Worm (Caenorhabditis elegans) whole organism, L3 larva: ENCODE results near the gene C46G7.2.

Experiments
- ama-1 ChIP-seq: fragments of 150-350 bp; optimal IDR thresholded peaks from 2 replicates; lab custom pipeline; 2018
- ceh-82 ChIP-seq: fragments of 150-350 bp; optimal IDR thresholded peaks from 2 replicates; lab custom pipeline; 2014; ENCODE audit warnings: missing biosample characterization, missing genetic modification characterization
- egl-27 ChIP-seq: sonication (generic microtip); optimal IDR thresholded peaks from 4 replicates; lab custom pipeline; 2017; ENCODE audit warnings: missing biosample characterization, missing genetic modification reagents, missing genetic modification characterization
- fos-1 ChIP-seq: fragments of 150-350 bp; optimal IDR thresholded peaks from 2 replicates; lab custom pipeline; 2014; ENCODE audit warnings: missing biosample characterization, missing genetic modification characterization
- lin-39 ChIP-seq: fragments of 150-350 bp; optimal IDR thresholded peaks from 2 replicates; lab custom pipeline; 2018; ENCODE audit warnings: missing biosample characterization, missing genetic modification reagents, missing genetic modification characterization
- nfya-1 ChIP-seq: sonication (generic microtip); optimal IDR thresholded peaks from 2 replicates; lab custom pipeline; 2017; ENCODE audit warnings: missing genetic modification characterization, mild to moderate bottlenecking, missing compliant biosample characterization, antibody characterized with exemption, moderate library complexity; ENCODE audit not compliant: insufficient read depth
- nhr-11 ChIP-seq: fragments of 150-350 bp; optimal IDR thresholded peaks from 2 replicates; lab custom pipeline; 2014; ENCODE audit warnings: missing biosample characterization, missing genetic modification characterization
- nhr-12 ChIP-seq: fragments of 150-350 bp; optimal IDR thresholded peaks from 2 replicates; lab custom pipeline; 2014; ENCODE audit warnings: missing biosample characterization, missing genetic modification characterization
- nhr-25 ChIP-seq: sonication (generic microtip); optimal IDR thresholded peaks from 2 replicates; lab custom pipeline; 2017; ENCODE audit warnings: missing biosample characterization, missing genetic modification characterization
- nhr-67 ChIP-seq: fragments of 150-350 bp; optimal IDR thresholded peaks from 2 replicates; lab custom pipeline; 2014; ENCODE audit warnings: missing biosample characterization, missing genetic modification characterization
- nhr-76 ChIP-seq: fragments of 150-350 bp; sonication (generic microtip); optimal IDR thresholded peaks from 5 replicates; lab custom pipeline; 2014; ENCODE audit warnings: missing biosample characterization, missing genetic modification characterization
- unc-39 ChIP-seq: sonication (generic microtip); optimal IDR thresholded peaks from 4 replicates; lab custom pipeline; 2017; ENCODE audit warnings: missing biosample characterization, missing genetic modification characterization

DNA sequence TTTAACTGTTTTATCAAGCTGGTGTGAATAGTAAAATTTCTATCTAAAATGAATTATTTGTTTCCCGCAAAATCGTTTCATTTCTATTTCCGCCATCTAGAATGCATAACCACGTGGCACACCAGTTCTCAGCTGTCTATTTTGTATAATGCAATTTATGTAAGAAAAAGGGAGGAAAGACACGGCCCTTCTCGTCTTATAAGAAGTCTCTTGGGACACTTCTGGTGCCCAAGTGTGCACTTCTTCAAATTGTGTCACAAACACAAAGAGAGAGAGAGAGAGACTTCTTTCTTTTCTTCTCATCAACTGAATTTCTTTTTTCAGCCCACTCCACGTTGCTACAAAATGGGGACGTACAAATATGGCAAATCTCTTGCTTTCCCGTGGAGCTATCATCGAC is 37.7 kb upstream of the C46G7.2 start:
- TF ChIP-seq nfya-1 (tag; lab: Kevin White, UChicago) (peak; percentile 19), nhr-11 (tag; lab: Kevin White, UChicago) (no peak), nhr-76 (tag; lab: Kevin White, UChicago) (no peak), ama-1 (lab: Kevin White, UChicago) (no peak), egl-27 (tag; lab: Kevin White, UChicago) (no peak), unc-39 (tag; lab: Kevin White, UChicago) (no peak), nhr-12 (tag; lab: Kevin White, UChicago) (no peak), lin-39 (tag; lab: Kevin White, UChicago) (peak; percentile 55), ceh-82 (no peak), fos-1 (tag; lab: Kevin White, UChicago) (no peak), nhr-25 (tag; lab: Kevin White, UChicago) (no peak), nhr-67 (tag; lab: Kevin White, UChicago) (no peak)
